Worm (Caenorhabditis elegans): Measurements from ENCODE around the gene dnj-18.
"Not testable (repeated sequence)": the region's sequence is repeated elsewhere in the genome, so short reads cannot be mapped to it uniquely, and the experiment has no call there.

dnj-18 gene

ce11 chrIII:4721750-4722149 lies 23.8 kb downstream of the dnj-18 start, which contains the start of gene acy-1:
Gene acy-1, plus strand, starts transcription at chrIII:4722095.
- TF ChIP-seq unc-62 (GFP tag; optimal IDR thresholded peaks at IDR 0.05): no peak

- TF ChIP-seq unc-62 (GFP tag; optimal IDR thresholded peaks at IDR 0.05): no peak
Observed at ce11 chrIII:4723922-4724321, 26.0 kb downstream of the dnj-18 start.

ce11 chrIII:4731295-4731988 lies 33.5 kb downstream of the dnj-18 start, which contains the start of gene F17C8.3:
Gene F17C8.3, plus strand, starts transcription at chrIII:4731938.
- TF ChIP-seq unc-62 (GFP tag; optimal IDR thresholded peaks at IDR 0.05): no peak

ce11 chrIII:4734056-4734455 lies 36.1 kb downstream of the dnj-18 start, which contains the start of gene F17C8.9:
Gene F17C8.9, plus strand, starts transcription at chrIII:4734356.
- no peak for TF ChIP-seq unc-62 (GFP tag; optimal IDR thresholded peaks at IDR 0.05)

ce11 chrIII:4735443-4735842 lies 37.5 kb downstream of the dnj-18 start, which contains the start of gene F17C8.7:
Gene F17C8.7, plus strand, starts transcription at chrIII:4735743.
- TF ChIP-seq unc-62 (GFP tag; optimal IDR thresholded peaks at IDR 0.05): no peak

ce11 chrIII:4739975-4740374 lies 42.1 kb downstream of the dnj-18 start, which contains the start of gene ras-2:
Gene ras-2, minus strand, starts transcription at chrIII:4740075.
- no peak for TF ChIP-seq unc-62 (GFP tag; optimal IDR thresholded peaks at IDR 0.05)

ce11 chrIII:4740820-4741219 lies 42.9 kb downstream of the dnj-18 start:
- TF ChIP-seq unc-62 (GFP tag; optimal IDR thresholded peaks at IDR 0.05): no peak

- not testable (repeated sequence) for TF ChIP-seq unc-62 (GFP tag; optimal IDR thresholded peaks at IDR 0.05)
Observed at ce11 chrIII:4742620-4743019, 44.7 kb downstream of the dnj-18 start, which contains the start of gene twk-6. Gene twk-6, plus strand, starts transcription at chrIII:4742920.

- no peak for TF ChIP-seq unc-62 (GFP tag; optimal IDR thresholded peaks at IDR 0.05)
Observed at ce11 chrIII:4745934-4746333, 48.0 kb downstream of the dnj-18 start, which contains the start of gene F17C8.6. Gene F17C8.6, minus strand, starts transcription at chrIII:4746034.

ce11 chrIII:4748109-4748508 lies 50.2 kb downstream of the dnj-18 start, which contains the start of gene col-89:
Gene col-89, plus strand, starts transcription at chrIII:4748127.
- TF ChIP-seq unc-62 (GFP tag; optimal IDR thresholded peaks at IDR 0.05): no peak

- TF ChIP-seq unc-62 (GFP tag; optimal IDR thresholded peaks at IDR 0.05): no peak
Observed at ce11 chrIII:4748666-4749065, 50.7 kb downstream of the dnj-18 start.

All from whole organism, dauer.